Worm (Caenorhabditis elegans): Measurements from ENCODE around the gene str-163.

The str-163 gene

ce11 chrIV:4992089-4992488 lies 38.1 kb downstream of the str-163 start, which contains the start of gene str-162:
Gene str-162, plus strand, starts transcription at chrIV:4992389.
- TF ChIP-seq dpl-1 (GFP tag; optimal IDR thresholded peaks at IDR 0.05) (no peak), mef-2 (tag; optimal IDR thresholded peaks at IDR 0.05) (no peak), hlh-4 (tag; optimal IDR thresholded peaks at IDR 0.05) (no peak)

DNA sequence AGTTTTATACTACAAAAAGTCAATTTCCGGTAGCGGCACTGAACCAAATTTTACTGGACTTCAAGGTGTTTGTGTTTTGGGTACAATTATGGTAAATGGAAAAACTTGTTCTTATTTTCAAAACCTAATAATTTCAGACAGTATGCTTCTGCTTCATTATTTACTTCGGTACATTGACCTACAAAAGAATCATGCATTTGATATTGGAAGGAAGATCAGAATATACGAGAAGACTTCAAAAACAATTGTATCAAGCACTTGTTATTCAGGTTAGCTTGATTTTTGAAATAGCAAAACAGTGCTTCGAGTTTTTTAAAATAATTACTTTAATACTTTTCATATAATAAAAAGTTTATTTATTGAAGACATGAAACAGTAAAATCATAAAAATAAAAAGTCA lies 39.1 kb downstream of the str-163 start:
- TF ChIP-seq skn-1 (tag; optimal IDR thresholded peaks at IDR 0.05) = no peak
- TF ChIP-seq grh-1 (GFP tag; IDR thresholded peaks at IDR 0.05) = no peak
- no peak for TF ChIP-seq zag-1 (tag; optimal IDR thresholded peaks at IDR 0.05)
- TF ChIP-seq ceh-82 (tag; optimal IDR thresholded peaks at IDR 0.05) = no peak
- TF ChIP-seq lin-14 (GFP tag; optimal IDR thresholded peaks at IDR 0.05) = no peak
- no peak for TF ChIP-seq ama-1 (optimal IDR thresholded peaks at IDR 0.05)
- TF ChIP-seq ceh-88 (GFP tag; IDR thresholded peaks at IDR 0.05) = no peak
- no peak for TF ChIP-seq elt-2 (tag; optimal IDR thresholded peaks at IDR 0.05)
- no peak for TF ChIP-seq ceh-8 (GFP tag; optimal IDR thresholded peaks at IDR 0.05)
- no peak for TF ChIP-seq efl-1 (optimal IDR thresholded peaks at IDR 0.05)
- no peak for TF ChIP-seq efl-1 (GFP tag; optimal IDR thresholded peaks at IDR 0.05 in 1 of 2)
- TF ChIP-seq mdl-1 (tag; optimal IDR thresholded peaks at IDR 0.05) = no peak
- no peak for TF ChIP-seq pax-3 (tag; optimal IDR thresholded peaks at IDR 0.05)
- TF ChIP-seq xbp-1 (tag; optimal IDR thresholded peaks at IDR 0.05) = no peak
- TF ChIP-seq nhr-237 (tag; optimal IDR thresholded peaks at IDR 0.05) = no peak
- no peak for TF ChIP-seq C16A3.4 (tag; optimal IDR thresholded peaks at IDR 0.05)
- TF ChIP-seq lir-3 (tag; optimal IDR thresholded peaks at IDR 0.05; ENCODE audit: poor library complexity) = no peak
- TF ChIP-seq rnt-1 (tag; optimal IDR thresholded peaks at IDR 0.05) = no peak
- no peak for TF ChIP-seq ztf-4 (tag; optimal IDR thresholded peaks at IDR 0.05)

DNA sequence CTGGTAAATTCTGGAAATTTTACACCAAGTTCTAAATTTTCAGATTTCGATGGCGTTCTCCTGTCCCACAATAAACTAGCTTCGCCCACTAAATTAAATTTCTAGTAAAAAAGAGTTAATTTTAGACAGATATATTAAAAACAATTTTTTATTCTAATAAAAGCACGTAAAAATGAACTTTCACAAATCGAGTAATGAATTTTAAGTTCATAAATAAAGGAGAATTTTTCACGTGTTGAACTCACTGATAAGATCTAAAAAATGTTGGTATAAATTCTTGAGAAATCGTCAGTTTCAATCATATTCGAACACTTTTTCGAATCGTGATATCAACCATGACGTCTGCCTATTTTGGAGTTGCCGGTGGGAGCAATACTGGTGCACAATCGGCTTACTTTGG lies 41.9 kb downstream of the str-163 start, which contains the start of gene ssq-2:
Gene ssq-2 (plus strand): TSS at position 301 of the 400 bp plus-strand sequence.
- TF ChIP-seq xbp-1 (tag; optimal IDR thresholded peaks at IDR 0.05) (no peak), tbx-2 (tag; optimal IDR thresholded peaks at IDR 0.05) (no peak), fkh-8 (tag; optimal IDR thresholded peaks at IDR 0.05) (no peak), lin-15B (tag; optimal IDR thresholded peaks at IDR 0.05) (no peak), unc-62 (GFP tag; optimal IDR thresholded peaks at IDR 0.05) (no peak), ceh-8 (GFP tag; optimal IDR thresholded peaks at IDR 0.05) (no peak), dsc-1 (tag; optimal IDR thresholded peaks at IDR 0.05) (no peak), C34B4.2 (tag; optimal IDR thresholded peaks at IDR 0.05) (no peak), lin-13 (GFP tag; optimal IDR thresholded peaks at IDR 0.05) (no peak), nhr-77 (tag; optimal IDR thresholded peaks at IDR 0.05) (no peak), unc-130 (tag; optimal IDR thresholded peaks at IDR 0.05) (no peak)

DNA sequence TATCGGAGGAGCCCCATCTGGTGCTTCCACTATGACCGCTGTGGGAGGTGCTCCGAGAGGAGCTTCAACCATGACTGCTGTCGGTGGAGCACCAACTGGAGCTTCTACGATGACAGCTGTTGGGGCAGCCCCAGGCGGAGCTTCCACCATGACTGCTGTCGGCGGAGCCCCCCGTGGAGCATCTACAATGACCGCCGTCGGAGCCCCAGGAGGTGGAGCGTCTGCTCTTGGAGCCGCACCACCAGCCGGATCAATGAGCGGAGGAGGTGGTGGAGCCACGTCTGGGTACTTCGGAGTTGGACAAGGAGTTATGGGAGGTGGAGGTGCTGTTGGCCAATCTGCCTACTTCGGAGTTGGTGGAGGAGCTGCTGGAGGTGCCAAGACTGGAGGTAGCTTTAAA lies 43.0 kb downstream of the str-163 start:
- TF ChIP-seq unc-130 (tag; optimal IDR thresholded peaks at IDR 0.05) (no peak), ces-1 (GFP tag; optimal IDR thresholded peaks at IDR 0.05) (no peak), sup-37 (GFP tag; optimal IDR thresholded peaks at IDR 0.05) (no peak), nhr-71 (tag; optimal IDR thresholded peaks at IDR 0.05) (no peak), elt-3 (tag; optimal IDR thresholded peaks at IDR 0.05) (no peak), ceh-90 (tag; optimal IDR thresholded peaks at IDR 0.05) (no peak), jun-1 (tag; optimal IDR thresholded peaks at IDR 0.05) (no peak)

DNA sequence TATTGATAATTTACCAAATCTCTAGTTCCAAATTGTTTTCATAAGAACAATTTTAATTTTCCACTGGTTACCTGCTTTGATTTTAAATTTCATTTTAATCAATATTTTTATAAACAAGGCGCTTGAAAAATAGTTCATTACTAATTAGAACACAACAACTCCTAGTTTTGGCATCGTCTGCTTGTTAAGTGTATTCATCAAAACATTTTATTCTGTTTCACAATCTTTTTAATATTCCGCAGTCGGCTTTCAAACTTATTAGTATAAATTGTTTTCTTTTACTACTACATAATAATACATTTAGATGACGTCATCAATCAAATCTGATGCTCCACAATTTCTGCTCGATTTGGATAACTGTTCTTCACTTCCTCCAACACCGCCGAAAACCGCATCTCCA lies 48.5 kb downstream of the str-163 start, which contains the start of gene pes-1:
Gene pes-1 (plus strand): TSS at position 301 of the 400 bp plus-strand sequence.
- TF ChIP-seq efl-3 (GFP tag; optimal IDR thresholded peaks at IDR 0.05) = no peak
- no peak for TF ChIP-seq xbp-1 (tag; optimal IDR thresholded peaks at IDR 0.05)
- no peak for TF ChIP-seq sptf-1 (tag; optimal IDR thresholded peaks at IDR 0.05)
- TF ChIP-seq nhr-77 (tag; optimal IDR thresholded peaks at IDR 0.05) = no peak
- TF ChIP-seq ceh-88 (GFP tag; IDR thresholded peaks at IDR 0.05) = no peak
- no peak for TF ChIP-seq dsc-1 (tag; optimal IDR thresholded peaks at IDR 0.05)
- TF ChIP-seq grh-1 (GFP tag; IDR thresholded peaks at IDR 0.05) = no peak
- TF ChIP-seq nhr-85 (tag) = no peak
- no peak for TF ChIP-seq nhr-28 (tag; optimal IDR thresholded peaks at IDR 0.05)
- TF ChIP-seq hlh-17 (GFP tag; optimal IDR thresholded peaks at IDR 0.05; ENCODE audit: borderline replicate concordance) = no peak
- no peak for TF ChIP-seq swsn-7 (tag; optimal IDR thresholded peaks at IDR 0.05)
- no peak for TF ChIP-seq ceh-63 (GFP tag; optimal IDR thresholded peaks at IDR 0.05)
- TF ChIP-seq ceh-82 (tag; optimal IDR thresholded peaks at IDR 0.05) = no peak
- TF ChIP-seq lsy-2 (tag; optimal IDR thresholded peaks at IDR 0.05) = no peak
- no peak for TF ChIP-seq mep-1 (tag; optimal IDR thresholded peaks at IDR 0.05)
- TF ChIP-seq C04F5.9 (tag; optimal IDR thresholded peaks at IDR 0.05) = no peak
- no peak for TF ChIP-seq unc-30 (tag; optimal IDR thresholded peaks at IDR 0.05)
- TF ChIP-seq skn-1 (tag; optimal IDR thresholded peaks at IDR 0.05) = no peak
- TF ChIP-seq elt-3 (tag; optimal IDR thresholded peaks at IDR 0.05) = no peak
